In genomic region chr3R:17897281-17897680, dm6 we compare ENCODE assay signal across 2 fruit fly cellular contexts.
A peak's percentile ranks its signal among the peaks of the same experiment; 100 is the strongest.
TF ChIP-seq lines count a peak whose summit lies in the region.

No protein-coding gene starts in this region.

- no peak for TF ChIP-seq CTCF in whole organism, embryonic (GFP tag; optimal IDR thresholded peaks at IDR 0.05; lab: Kevin White, UChicago)

TF ChIP-seq in whole organism, embryonic, 481 proteins besides CTCF, POLR2A, EP300 and RAD21:
- TF ChIP-seq onecut (GFP tag; IDR thresholded peaks at IDR 0.05; lab: Robert Waterston, UW) (peak; percentile 94), CG12071 (GFP tag; optimal IDR thresholded peaks at IDR 0.05; lab: Kevin White, UChicago) (no peak), CG6272 (GFP tag; IDR thresholded peaks at IDR 0.05; lab: Robert Waterston, UW) (no peak), CG4360 (GFP tag; IDR thresholded peaks at IDR 0.05; lab: Robert Waterston, UW) (no peak), slp2 (GFP tag; optimal IDR thresholded peaks at IDR 0.05; lab: Kevin White, UChicago) (no peak), CG12942 (GFP tag; optimal IDR thresholded peaks at IDR 0.05; lab: Kevin White, UChicago) (no peak), pb (GFP tag; optimal IDR thresholded peaks at IDR 0.05; lab: Kevin White, UChicago) (no peak), CG16815 (GFP tag; optimal IDR thresholded peaks at IDR 0.05; lab: Kevin White, UChicago) (no peak), CG3281 (GFP tag; optimal IDR thresholded peaks at IDR 0.05; lab: Kevin White, UChicago) (no peak), slbo (GFP tag; IDR thresholded peaks at IDR 0.05; lab: Robert Waterston, UW) (no peak), Antp (GFP tag; optimal IDR thresholded peaks at IDR 0.05; lab: Kevin White, UChicago) (no peak), abd-A (tag; optimal IDR thresholded peaks at IDR 0.05; lab: Kevin White, UChicago) (peak; percentile 61), hb (GFP tag; IDR thresholded peaks at IDR 0.05; lab: Robert Waterston, UW; ENCODE audit: partially characterized antibody) (no peak), CG6683 (GFP tag; optimal IDR thresholded peaks at IDR 0.05; lab: Kevin White, UChicago) (no peak), Hmx (GFP tag; optimal IDR thresholded peaks at IDR 0.05; lab: Kevin White, UChicago) (no peak), pros (GFP tag; optimal IDR thresholded peaks at IDR 0.05; lab: Kevin White, UChicago) (peak; percentile 41), crol (GFP tag; IDR thresholded peaks at IDR 0.05; lab: Robert Waterston, UW) (peak; percentile 60; the same call in 1 of the 2 replicates), CG16863 (GFP tag; optimal IDR thresholded peaks at IDR 0.05; lab: Kevin White, UChicago) (no peak), hbn (GFP tag; IDR thresholded peaks at IDR 0.05; lab: Robert Waterston, UW; ENCODE audit: partially characterized antibody) (no peak), D19A (tag; optimal IDR thresholded peaks at IDR 0.05; lab: Kevin White, UChicago) (no peak), ind (GFP tag; optimal IDR thresholded peaks at IDR 0.05; lab: Kevin White, UChicago) (no peak), ewg (GFP tag; optimal IDR thresholded peaks at IDR 0.05; lab: Kevin White, UChicago) (no peak)

TF ChIP-seq in whole organism, prepupa, 60 proteins besides CTCF, POLR2A, EP300 and RAD21:
- TF ChIP-seq CG8632 (GFP tag; optimal IDR thresholded peaks at IDR 0.05; lab: Kevin White, UChicago) (no peak), Eip78C (GFP tag; lab: Kevin White, UChicago) (no peak), fkh (GFP tag; optimal IDR thresholded peaks at IDR 0.05; lab: Kevin White, UChicago) (peak; percentile 38), CG6854 (GFP tag; optimal IDR thresholded peaks at IDR 0.05; lab: Kevin White, UChicago) (no peak), Sox14 (GFP tag; optimal IDR thresholded peaks at IDR 0.05; lab: Kevin White, UChicago) (no peak)
